Worm (Caenorhabditis elegans): ENCODE data around the gene txt-14.

DNA sequence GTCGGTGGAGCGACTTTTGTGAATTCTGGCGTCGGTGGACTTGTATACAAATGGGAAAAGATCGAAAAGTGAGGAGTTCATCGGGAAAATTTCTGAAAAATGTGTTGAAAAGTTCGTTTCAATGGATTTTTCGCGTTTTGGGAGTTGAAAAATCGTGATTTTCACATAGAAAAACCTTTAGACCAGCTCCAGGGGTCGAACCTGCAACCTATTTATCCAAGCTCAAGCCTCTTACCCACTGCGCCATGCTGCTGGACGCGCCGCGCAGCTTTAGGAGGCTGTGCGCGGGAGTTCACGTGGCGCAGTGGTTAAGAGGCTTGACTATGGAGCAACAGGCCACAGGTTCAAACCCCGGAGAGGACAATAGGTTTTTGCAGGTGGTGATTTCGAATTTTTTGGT, 40.0 kb downstream of the txt-14 start, which contains the start of gene Y69H2.1:
- no peak for TF ChIP-seq cog-1 (tag; optimal IDR thresholded peaks at IDR 0.05)
- TF ChIP-seq ztf-23 (GFP tag; IDR thresholded peaks at IDR 0.05) = no peak
- TF ChIP-seq klf-2 (GFP tag; conservative IDR thresholded peaks at IDR 0.05) = no peak
- TF ChIP-seq flt-1 (GFP tag; IDR thresholded peaks at IDR 0.05) = no peak
- TF ChIP-seq ztf-29 (GFP tag; IDR thresholded peaks at IDR 0.05) = no peak
- no peak for TF ChIP-seq ref-1 (GFP tag; conservative IDR thresholded peaks at IDR 0.05)
